Worm (Caenorhabditis elegans): Measurements from ENCODE around the gene col-149.

The col-149 gene

ce11 chrV:10294549-10294948 lies 1.9 kb upstream of the col-149 start, which contains the start of gene col-150:
Gene col-150, minus strand, starts transcription at chrV:10294649.
- TF ChIP-seq flt-1 (GFP tag; IDR thresholded peaks at IDR 0.05) (no peak), tra-4 (tag; optimal IDR thresholded peaks at IDR 0.05) (no peak), tbx-37 (GFP tag; conservative IDR thresholded peaks at IDR 0.05) (no peak), sea-1 (GFP tag; conservative IDR thresholded peaks at IDR 0.05) (no peak)

ce11 chrV:10291848-10292247 lies 821 bp downstream of the col-149 start:
- TF ChIP-seq sea-1 (GFP tag; conservative IDR thresholded peaks at IDR 0.05) (no peak), pes-1 (GFP tag; IDR thresholded peaks at IDR 0.05) (no peak)

- TF ChIP-seq aly-1 (tag; optimal IDR thresholded peaks at IDR 0.05) (no peak), ama-1 (optimal IDR thresholded peaks at IDR 0.05) (no peak), hnd-1 (tag; optimal IDR thresholded peaks at IDR 0.05) (no peak), tbx-11 (GFP tag; IDR thresholded peaks at IDR 0.05) (no peak), hmbx-1 (tag; optimal IDR thresholded peaks at IDR 0.05) (no peak), tra-4 (tag; optimal IDR thresholded peaks at IDR 0.05) (no peak), hmg-4 (GFP tag; optimal IDR thresholded peaks at IDR 0.05) (no peak), sea-1 (GFP tag; conservative IDR thresholded peaks at IDR 0.05) (no peak), F13C5.2 (tag; optimal IDR thresholded peaks at IDR 0.05) (no peak), tbx-37 (GFP tag; conservative IDR thresholded peaks at IDR 0.05) (no peak), ets-7 (tag; optimal IDR thresholded peaks at IDR 0.05) (no peak), ceh-13 (GFP tag; optimal IDR thresholded peaks at IDR 0.05) (no peak), scrt-1 (GFP tag; IDR thresholded peaks at IDR 0.05) (no peak), B0310.2 (tag; optimal IDR thresholded peaks at IDR 0.05) (no peak), pes-1 (GFP tag; IDR thresholded peaks at IDR 0.05) (no peak), ceh-36 (tag; optimal IDR thresholded peaks at IDR 0.05) (no peak), flt-1 (GFP tag; IDR thresholded peaks at IDR 0.05) (no peak)
Observed at ce11 chrV:10289743-10290142, 2.9 kb downstream of the col-149 start, which contains the start of gene B0024.15. Gene B0024.15, plus strand, starts transcription at chrV:10290043.

- TF ChIP-seq B0310.2 (tag; optimal IDR thresholded peaks at IDR 0.05) (no peak), hmbx-1 (tag; optimal IDR thresholded peaks at IDR 0.05) (no peak), scrt-1 (GFP tag; IDR thresholded peaks at IDR 0.05) (no peak), hmg-4 (GFP tag; optimal IDR thresholded peaks at IDR 0.05) (no peak), ceh-36 (tag; optimal IDR thresholded peaks at IDR 0.05) (no peak), ceh-13 (GFP tag; optimal IDR thresholded peaks at IDR 0.05) (no peak), ets-7 (tag; optimal IDR thresholded peaks at IDR 0.05) (no peak)
Observed at ce11 chrV:10287260-10287659, 5.4 kb downstream of the col-149 start, which contains the start of gene B0024.3. Gene B0024.3, plus strand, starts transcription at chrV:10287560.

- no peak for TF ChIP-seq ceh-36 (tag; optimal IDR thresholded peaks at IDR 0.05)
- TF ChIP-seq hmbx-1 (tag; optimal IDR thresholded peaks at IDR 0.05): no peak
- TF ChIP-seq tra-4 (tag; optimal IDR thresholded peaks at IDR 0.05): no peak
- TF ChIP-seq pes-1 (GFP tag; IDR thresholded peaks at IDR 0.05): no peak
- no peak for TF ChIP-seq B0310.2 (tag; optimal IDR thresholded peaks at IDR 0.05)
- no peak for TF ChIP-seq ceh-13 (GFP tag; optimal IDR thresholded peaks at IDR 0.05)
- TF ChIP-seq ets-7 (tag; optimal IDR thresholded peaks at IDR 0.05): no peak
- TF ChIP-seq ama-1 (optimal IDR thresholded peaks at IDR 0.05): no peak
- no peak for TF ChIP-seq scrt-1 (GFP tag; IDR thresholded peaks at IDR 0.05)
- TF ChIP-seq tbx-37 (GFP tag; conservative IDR thresholded peaks at IDR 0.05): no peak
- no peak for TF ChIP-seq flt-1 (GFP tag; IDR thresholded peaks at IDR 0.05)
Observed at ce11 chrV:10285853-10286252, 6.8 kb downstream of the col-149 start.

ce11 chrV:10283444-10283843 lies 9.2 kb downstream of the col-149 start, which contains the start of gene lys-3:
Gene lys-3, minus strand, starts transcription at chrV:10283544.
- TF ChIP-seq tbx-37 (GFP tag; conservative IDR thresholded peaks at IDR 0.05) (no peak), ama-1 (optimal IDR thresholded peaks at IDR 0.05) (no peak)

ce11 chrV:10281374-10281773 lies 11.3 kb downstream of the col-149 start, which contains the start of gene lys-2:
Gene lys-2, minus strand, starts transcription at chrV:10281474.
- TF ChIP-seq aly-1 (tag; optimal IDR thresholded peaks at IDR 0.05) (no peak), ama-1 (optimal IDR thresholded peaks at IDR 0.05) (no peak), hmbx-1 (tag; optimal IDR thresholded peaks at IDR 0.05) (no peak), pes-1 (GFP tag; IDR thresholded peaks at IDR 0.05) (no peak), scrt-1 (GFP tag; IDR thresholded peaks at IDR 0.05) (no peak), sea-1 (GFP tag; conservative IDR thresholded peaks at IDR 0.05) (no peak), ets-7 (tag; optimal IDR thresholded peaks at IDR 0.05) (no peak), tra-4 (tag; optimal IDR thresholded peaks at IDR 0.05) (no peak), hmg-4 (GFP tag; optimal IDR thresholded peaks at IDR 0.05) (no peak), ceh-36 (tag; optimal IDR thresholded peaks at IDR 0.05) (no peak), hnd-1 (tag; optimal IDR thresholded peaks at IDR 0.05) (no peak), ceh-13 (GFP tag; optimal IDR thresholded peaks at IDR 0.05) (no peak), F13C5.2 (tag; optimal IDR thresholded peaks at IDR 0.05) (no peak), tbx-37 (GFP tag; conservative IDR thresholded peaks at IDR 0.05) (no peak), tbx-11 (GFP tag; IDR thresholded peaks at IDR 0.05) (no peak), B0310.2 (tag; optimal IDR thresholded peaks at IDR 0.05) (no peak)

ce11 chrV:10280112-10280511 lies 12.6 kb downstream of the col-149 start:
- TF ChIP-seq tbx-11 (GFP tag; IDR thresholded peaks at IDR 0.05) (no peak), ama-1 (optimal IDR thresholded peaks at IDR 0.05) (no peak), sea-1 (GFP tag; conservative IDR thresholded peaks at IDR 0.05) (no peak), aly-1 (tag; optimal IDR thresholded peaks at IDR 0.05) (no peak), hmg-4 (GFP tag; optimal IDR thresholded peaks at IDR 0.05) (no peak), ets-7 (tag; optimal IDR thresholded peaks at IDR 0.05) (no peak), pes-1 (GFP tag; IDR thresholded peaks at IDR 0.05) (no peak), ceh-36 (tag; optimal IDR thresholded peaks at IDR 0.05) (no peak), hnd-1 (tag; optimal IDR thresholded peaks at IDR 0.05) (no peak), F13C5.2 (tag; optimal IDR thresholded peaks at IDR 0.05) (no peak)
